Worm (Caenorhabditis elegans) whole organism, L4/young adult: ENCODE measurements around the gene lin-13.

ENCODE experiments used
- W03F9.2 ChIP-seq: fragments of 150-350 bp; optimal IDR thresholded peaks from 2 replicates; lab custom pipeline; 2014; ENCODE audit warnings: missing biosample characterization, missing genetic modification characterization
- dao-5 ChIP-seq: sonication (generic microtip); optimal IDR thresholded peaks from 2 replicates; lab custom pipeline; 2016; ENCODE audit warnings: missing genotype, missing genetic modification characterization, moderate library complexity, missing compliant biosample characterization
- him-1 ChIP-seq: sonication (generic microtip); optimal IDR thresholded peaks from 2 replicates; lab custom pipeline; 2016; ENCODE audit warnings: missing genotype, missing genetic modification reagents, missing genetic modification characterization, missing compliant biosample characterization

DNA sequence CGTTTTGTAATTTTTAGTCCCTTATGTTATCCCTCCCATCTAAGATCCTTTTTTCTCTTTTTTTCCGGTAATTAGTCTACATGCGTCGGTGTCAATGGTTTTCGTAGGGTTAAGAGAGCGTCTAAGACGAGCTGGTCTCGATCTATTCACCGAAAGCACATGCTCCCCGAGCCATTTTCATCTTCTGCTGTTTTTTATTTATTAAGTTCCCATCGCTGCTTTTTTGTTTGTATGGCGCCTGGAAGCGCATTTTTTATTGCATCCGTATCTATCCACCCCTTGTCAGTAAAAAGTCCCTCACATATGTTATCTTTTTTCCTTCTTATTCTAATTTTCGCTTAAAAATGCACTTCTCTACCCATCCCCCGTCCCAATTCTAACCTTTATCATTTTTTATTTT, 27.5 kb upstream of the lin-13 start:
- no peak for TF ChIP-seq dao-5 (tag; lab: Kevin White, UChicago)
- no peak for TF ChIP-seq him-1
- no peak for TF ChIP-seq W03F9.2 (tag; lab: Kevin White, UChicago)
